Worm (Caenorhabditis elegans) whole organism, young adult: ENCODE data around the gene egl-15.

Source experiments
- B0336.3 ChIP-seq: fragments of 200-800 bp; sonication (Bioruptor generic); IDR thresholded peaks from 2 replicates; pipeline ENCODE4 v1.3.6; 2022; ENCODE audit warnings: missing genetic modification characterization, missing compliant biosample characterization
- F37B4.10 ChIP-seq: fragments of 200-800 bp; sonication (Bioruptor generic); IDR thresholded peaks from 2 replicates; pipeline ENCODE4 v1.3.6; 2022; ENCODE audit warnings: missing genetic modification characterization, missing compliant biosample characterization
- F39B2.1 ChIP-seq: fragments of 200-800 bp; sonication (Bioruptor generic); IDR thresholded peaks from 2 replicates; pipeline ENCODE4 v1.3.6; 2022; ENCODE audit warnings: missing genetic modification reagents, missing genetic modification characterization, missing compliant biosample characterization
- T07F8.4 ChIP-seq: sonication (generic microtip); optimal IDR thresholded peaks from 2 replicates; lab custom pipeline; 2016; ENCODE audit warnings: mild to moderate bottlenecking, missing genetic modification characterization, moderate library complexity, missing compliant biosample characterization
- Y53F4B.3 ChIP-seq: fragments of 200-800 bp; sonication (Bioruptor generic); IDR thresholded peaks from 2 replicates; pipeline ENCODE4 v1.3.6; 2022; ENCODE audit warnings: missing genetic modification reagents, missing genetic modification characterization, missing compliant biosample characterization
- Y53G8AR.9 ChIP-seq: fragments of 200-800 bp; sonication (Bioruptor generic); conservative IDR thresholded peaks from 2 replicates; pipeline ENCODE4 v1.3.6; 2022; ENCODE audit warnings: missing genetic modification reagents, missing genetic modification characterization, missing compliant biosample characterization
- Y56A3A.18 ChIP-seq: fragments of 200-800 bp; sonication (Bioruptor generic); IDR thresholded peaks from 2 replicates; pipeline ENCODE4 v1.3.6; 2022; ENCODE audit warnings: missing genetic modification reagents, missing genetic modification characterization, missing compliant biosample characterization
- Y67H2A.10 ChIP-seq: fragments of 200-800 bp; sonication (Bioruptor generic); conservative IDR thresholded peaks from 2 replicates; pipeline ENCODE4 v1.3.6; 2022; ENCODE audit warnings: missing genetic modification reagents, missing genetic modification characterization, missing compliant biosample characterization
- ZK185.1 ChIP-seq: sonication (generic microtip); optimal IDR thresholded peaks from 2 replicates; lab custom pipeline; 2016; ENCODE audit warnings: mild to moderate bottlenecking, missing genetic modification characterization, missing compliant biosample characterization; ENCODE audit not compliant: poor library complexity, severe bottlenecking
- akir-1 ChIP-seq: fragments of 200-800 bp; sonication (Bioruptor generic); optimal IDR thresholded peaks from 2 replicates; lab custom pipeline; 2018; ENCODE audit warnings: mild to moderate bottlenecking, missing genetic modification characterization, moderate library complexity, missing compliant biosample characterization
- aptf-2 ChIP-seq: fragments of 200-800 bp; sonication (Bioruptor generic); conservative IDR thresholded peaks from 2 replicates; pipeline ENCODE4 v1.3.6; 2022; ENCODE audit warnings: missing genetic modification reagents, missing genetic modification characterization, missing compliant biosample characterization
- attf-5 ChIP-seq: fragments of 200-800 bp; sonication (Bioruptor generic); optimal IDR thresholded peaks from 2 replicates; lab custom pipeline; 2018; ENCODE audit warnings: mild to moderate bottlenecking, missing genetic modification characterization, missing compliant biosample characterization
- attf-6 ChIP-seq: fragments of 200-800 bp; sonication (Bioruptor generic); IDR thresholded peaks from 2 replicates; pipeline ENCODE4 v1.3.6; 2022; ENCODE audit warnings: missing genetic modification reagents, missing genetic modification characterization, missing compliant biosample characterization
- ccch-3 ChIP-seq: fragments of 200-800 bp; sonication (Bioruptor generic); optimal IDR thresholded peaks from 2 replicates; lab custom pipeline; 2018; ENCODE audit warnings: mild to moderate bottlenecking, missing genetic modification characterization, missing compliant biosample characterization
- cebp-1 ChIP-seq, 2 experiments: fragments of 200-800 bp in 1 of 2; sonication (Bioruptor generic) in 1 of 2; sonication (generic microtip) in 1 of 2; IDR thresholded peaks in 1 of 2; optimal IDR thresholded peaks in 1 of 2; 2 replicates each; pipeline versions ENCODE4 v1.3.6 to Lab custom; 2017 to 2022; ENCODE audit warnings: missing compliant biosample characterization in 2 of 2, missing genetic modification characterization in 2 of 2, mild to moderate bottlenecking in 1 of 2, missing genetic modification reagents in 1 of 2, moderate library complexity in 1 of 2
- dpl-1 ChIP-seq: fragments of 150-350 bp; optimal IDR thresholded peaks from 2 replicates; lab custom pipeline; 2014; ENCODE audit warnings: missing biosample characterization, missing genetic modification reagents, missing genetic modification characterization
- efl-1 ChIP-seq: fragments of 150-350 bp; optimal IDR thresholded peaks from 2 replicates; lab custom pipeline; 2014; ENCODE audit warnings: missing biosample characterization, missing genetic modification reagents, missing genetic modification characterization
- egl-18 ChIP-seq: fragments of 200-800 bp; sonication (Bioruptor generic); IDR thresholded peaks from 2 replicates; pipeline ENCODE4 v1.3.6; 2022; ENCODE audit warnings: missing genetic modification reagents, missing genetic modification characterization, missing compliant biosample characterization
- egrh-3 ChIP-seq: fragments of 200-800 bp; sonication (Bioruptor generic); IDR thresholded peaks from 2 replicates; pipeline ENCODE4 v1.3.6; 2022; ENCODE audit warnings: missing genetic modification reagents, missing genetic modification characterization, missing compliant biosample characterization
- ekl-4 ChIP-seq: fragments of 200-800 bp; sonication (Bioruptor generic); IDR thresholded peaks from 2 replicates; pipeline ENCODE4 v1.3.6; 2022; ENCODE audit warnings: missing genetic modification reagents, missing genetic modification characterization, missing compliant biosample characterization
- gei-17 ChIP-seq: fragments of 200-800 bp; sonication (Bioruptor generic); optimal IDR thresholded peaks from 2 replicates; lab custom pipeline; 2018; ENCODE audit warnings: mild to moderate bottlenecking, missing genetic modification characterization, missing compliant biosample characterization
- him-1 ChIP-seq: sonication (generic microtip); optimal IDR thresholded peaks from 2 replicates; lab custom pipeline; 2016; ENCODE audit warnings: missing genotype, missing genetic modification reagents, missing genetic modification characterization, missing compliant biosample characterization
- hlh-26 ChIP-seq: fragments of 200-800 bp; sonication (Bioruptor generic); conservative IDR thresholded peaks from 2 replicates; pipeline ENCODE4 v1.3.6; 2022; ENCODE audit warnings: missing genetic modification reagents, missing genetic modification characterization, missing compliant biosample characterization
- lag-1 ChIP-seq: fragments of 200-800 bp; sonication (Bioruptor generic); IDR thresholded peaks from 2 replicates; pipeline ENCODE4 v1.3.6; 2022; ENCODE audit warnings: missing genetic modification reagents, missing genetic modification characterization, missing compliant biosample characterization
- lin-40 ChIP-seq: sonication (generic microtip); optimal IDR thresholded peaks from 2 replicates; lab custom pipeline; 2016; ENCODE audit warnings: missing genetic modification characterization, mild to moderate bottlenecking, missing compliant biosample characterization, missing genotype, missing genetic modification reagents
- lsl-1 ChIP-seq: fragments of 200-800 bp; sonication (Bioruptor generic); optimal IDR thresholded peaks from 2 replicates; lab custom pipeline; 2018; ENCODE audit warnings: mild to moderate bottlenecking, missing genetic modification characterization, moderate library complexity, missing compliant biosample characterization
- madf-10 ChIP-seq: sonication (generic microtip); optimal IDR thresholded peaks from 2 replicates; lab custom pipeline; 2016; ENCODE audit warnings: mild to moderate bottlenecking, missing genetic modification characterization, missing compliant biosample characterization
- mcd-1 ChIP-seq: fragments of 200-800 bp; sonication (Bioruptor generic); IDR thresholded peaks from 2 replicates; pipeline ENCODE4 v1.3.6; 2022; ENCODE audit warnings: missing genetic modification reagents, missing genetic modification characterization, missing compliant biosample characterization
- mel-28 ChIP-seq: sonication (generic microtip); optimal IDR thresholded peaks from 2 replicates; lab custom pipeline; 2016; ENCODE audit warnings: borderline replicate concordance, mild to moderate bottlenecking, missing genetic modification characterization, missing compliant biosample characterization
- nfya-1 ChIP-seq: sonication (generic microtip); optimal IDR thresholded peaks from 2 replicates; lab custom pipeline; 2017; ENCODE audit warnings: antibody characterized with exemption, missing compliant biosample characterization, missing genetic modification characterization, borderline replicate concordance; ENCODE audit not compliant: insufficient read depth
- nfya-2 ChIP-seq: fragments of 200-800 bp; sonication (Bioruptor generic); IDR thresholded peaks from 2 replicates; pipeline ENCODE4 v1.3.6; 2022; ENCODE audit warnings: missing genetic modification reagents, missing genetic modification characterization, missing compliant biosample characterization
- nfyb-1 ChIP-seq: fragments of 200-800 bp; sonication (Bioruptor generic); IDR thresholded peaks from 2 replicates; pipeline ENCODE4 v1.3.6; 2022; ENCODE audit warnings: missing genetic modification reagents, missing genetic modification characterization, missing compliant biosample characterization
- nhr-90 ChIP-seq: sonication (generic microtip); optimal IDR thresholded peaks from 2 replicates; lab custom pipeline; 2016; ENCODE audit warnings: missing genotype, mild to moderate bottlenecking, missing genetic modification characterization, missing compliant biosample characterization
- repo-1 ChIP-seq: sonication (generic microtip); optimal IDR thresholded peaks from 2 replicates; lab custom pipeline; 2017; ENCODE audit warnings: mild to moderate bottlenecking, missing genetic modification characterization, missing compliant biosample characterization
- sdz-38 ChIP-seq: sonication (generic microtip); optimal IDR thresholded peaks from 2 replicates; lab custom pipeline; 2016; ENCODE audit warnings: missing genotype, missing genetic modification characterization, missing compliant biosample characterization
- snpc-3.4 ChIP-seq: sonication (generic microtip); optimal IDR thresholded peaks from 2 replicates; lab custom pipeline; 2017; ENCODE audit warnings: missing genetic modification characterization, mild to moderate bottlenecking, missing compliant biosample characterization, antibody characterized with exemption, moderate library complexity, missing genotype, missing genetic modification reagents
- snpc-4 ChIP-seq, 5 experiments: fragments of 150-350 bp in 1 of 5; sonication (generic microtip) in 4 of 5; optimal IDR thresholded peaks; 2 replicates each; lab custom pipeline; 2014 to 2018; ENCODE audit warnings: missing genetic modification characterization in 5 of 5, missing biosample characterization in 3 of 5, antibody characterized with exemption in 2 of 5, mild to moderate bottlenecking in 2 of 5, missing compliant biosample characterization in 2 of 5, missing genotype in 2 of 5, moderate library complexity in 2 of 5, missing genetic modification reagents in 1 of 5
- somi-1 ChIP-seq: fragments of 200-800 bp; sonication (Bioruptor generic); optimal IDR thresholded peaks from 2 replicates; lab custom pipeline; 2018; ENCODE audit warnings: mild to moderate bottlenecking, missing genetic modification characterization, missing compliant biosample characterization
- tbp1 ChIP-seq: fragments of 200-800 bp; sonication (Bioruptor generic); optimal IDR thresholded peaks from 2 replicates; lab custom pipeline; 2018; ENCODE audit warnings: mild to moderate bottlenecking, missing genetic modification characterization, missing compliant biosample characterization
- ztf-18 ChIP-seq: sonication (generic microtip); optimal IDR thresholded peaks from 2 replicates; lab custom pipeline; 2016; ENCODE audit warnings: missing genotype, mild to moderate bottlenecking, missing genetic modification characterization, missing compliant biosample characterization
- ztf-26 ChIP-seq: sonication (generic microtip); optimal IDR thresholded peaks from 2 replicates; lab custom pipeline; 2017; ENCODE audit warnings: missing genetic modification characterization, missing compliant biosample characterization

The egl-15 gene

DNA sequence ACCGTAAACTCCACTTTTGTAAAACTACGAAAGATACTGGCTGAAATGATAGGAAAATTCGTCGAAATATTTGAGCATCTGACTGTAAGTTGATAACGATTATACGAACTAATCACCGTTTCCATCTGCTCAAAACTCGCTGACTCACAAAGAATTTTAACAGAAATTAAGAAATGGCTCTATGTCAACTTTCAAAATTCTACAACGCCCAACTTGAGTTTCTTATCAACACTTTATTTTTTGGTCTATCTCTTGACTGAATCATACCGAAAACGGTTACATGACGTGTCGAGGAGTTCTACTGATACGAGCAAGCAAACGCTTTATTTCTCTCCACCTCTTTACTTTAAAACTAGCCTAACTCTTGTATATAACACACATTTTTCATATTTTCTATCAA, 31.0 kb downstream of the egl-15 start, which contains the start of gene clc-1 (continued):
- TF ChIP-seq cebp-1 (GFP tag; IDR thresholded peaks at IDR 0.05; lab: Robert Waterston, UW) (no peak), cebp-1 (tag; optimal IDR thresholded peaks at IDR 0.05; lab: Kevin White, UChicago) (no peak), lag-1 (no peak), nfya-2 (GFP tag; lab: Robert Waterston, UW) (no peak), him-1 (tag; lab: Kevin White, UChicago) (no peak), tbp1 (GFP tag; lab: Kevin White, UChicago) (no peak), repo-1 (tag; lab: Kevin White, UChicago) (no peak)
- TF ChIP-seq, all 124 proteins: peak for 6

DNA sequence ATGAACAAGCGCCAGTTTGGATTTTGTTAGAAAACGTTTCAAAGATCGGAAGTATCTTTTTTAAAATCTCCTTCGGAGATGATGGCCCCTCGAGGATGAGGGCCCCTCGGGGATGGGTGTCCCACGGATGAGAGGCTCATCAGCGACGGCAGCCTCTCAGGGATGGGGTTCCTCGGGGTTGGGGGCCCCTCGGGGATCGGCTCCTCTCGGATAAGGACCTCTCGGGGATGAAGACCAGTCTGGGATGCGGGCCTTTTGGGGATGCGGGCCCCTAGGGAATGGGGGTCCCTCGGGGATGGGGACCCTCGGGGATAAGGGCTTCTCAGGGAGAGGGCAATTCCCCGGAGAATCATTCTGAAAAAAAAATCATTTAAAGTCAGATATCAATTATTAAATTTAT, 34.1 kb downstream of the egl-15 start:
- TF ChIP-seq Y53F4B.3 (GFP tag; lab: Robert Waterston, UW) (no peak), ekl-4 (GFP tag; lab: Robert Waterston, UW) (peak; percentile 50; the same call in 1 of the 2 replicates), egrh-3 (GFP tag; lab: Robert Waterston, UW) (peak; percentile 94)

DNA sequence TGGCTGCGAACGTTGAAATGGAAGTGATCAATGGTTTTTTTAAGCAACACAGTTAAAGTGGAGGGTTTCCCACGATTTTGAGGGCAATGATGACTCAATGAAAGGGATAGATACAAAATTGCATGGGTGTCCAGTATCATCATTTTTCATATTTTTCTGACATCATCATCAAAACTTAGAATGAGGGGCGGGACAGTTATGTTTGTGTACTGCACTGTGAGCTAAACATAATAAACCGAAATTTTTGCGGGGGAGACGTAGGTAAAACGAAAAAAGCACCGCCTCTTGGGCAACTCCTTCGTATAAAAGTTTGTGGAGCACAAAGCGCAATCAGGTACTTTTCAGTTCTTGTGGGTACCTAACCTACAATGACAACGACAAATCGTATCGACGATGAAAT, 37.4 kb downstream of the egl-15 start, which contains the start of gene C09F12.2:
TSS of gene C09F12.2 (plus strand) at position 301 of the 400 bp plus-strand sequence.
- TF ChIP-seq nfya-1 (tag; lab: Kevin White, UChicago), result no peak
- TF ChIP-seq Y56A3A.18 (GFP tag; lab: Robert Waterston, UW), result no peak
- no peak for TF ChIP-seq Y53G8AR.9 (GFP tag; lab: Robert Waterston, UW)
- no peak for TF ChIP-seq nhr-90 (tag; lab: Kevin White, UChicago)
- TF ChIP-seq sdz-38 (tag; lab: Kevin White, UChicago), result no peak
- no peak for TF ChIP-seq dpl-1 (GFP tag; lab: Kevin White, UChicago)
- no peak for TF ChIP-seq ZK185.1 (tag; lab: Kevin White, UChicago)
- no peak for TF ChIP-seq madf-10 (tag; lab: Kevin White, UChicago)
- no peak for TF ChIP-seq snpc-3.4 (tag; lab: Kevin White, UChicago)
- TF ChIP-seq akir-1 (GFP tag; lab: Kevin White, UChicago), result no peak
- TF ChIP-seq somi-1 (GFP tag; lab: Kevin White, UChicago), result no peak
- TF ChIP-seq ztf-26 (tag; lab: Kevin White, UChicago), result no peak
- no peak for TF ChIP-seq hlh-26 (GFP tag; lab: Robert Waterston, UW)
- no peak for TF ChIP-seq lsl-1
- TF ChIP-seq snpc-4 (GFP tag; optimal IDR thresholded peaks at IDR 0.05; lab: Kevin White, UChicago), result no peak
- no peak for TF ChIP-seq snpc-4 (tag; optimal IDR thresholded peaks at IDR 0.05; lab: Kevin White, UChicago)
- TF ChIP-seq ccch-3, result no peak
- no peak for TF ChIP-seq T07F8.4 (tag; lab: Kevin White, UChicago)
- TF ChIP-seq mel-28, result no peak
- TF ChIP-seq, all 124 proteins: peak for 0

DNA sequence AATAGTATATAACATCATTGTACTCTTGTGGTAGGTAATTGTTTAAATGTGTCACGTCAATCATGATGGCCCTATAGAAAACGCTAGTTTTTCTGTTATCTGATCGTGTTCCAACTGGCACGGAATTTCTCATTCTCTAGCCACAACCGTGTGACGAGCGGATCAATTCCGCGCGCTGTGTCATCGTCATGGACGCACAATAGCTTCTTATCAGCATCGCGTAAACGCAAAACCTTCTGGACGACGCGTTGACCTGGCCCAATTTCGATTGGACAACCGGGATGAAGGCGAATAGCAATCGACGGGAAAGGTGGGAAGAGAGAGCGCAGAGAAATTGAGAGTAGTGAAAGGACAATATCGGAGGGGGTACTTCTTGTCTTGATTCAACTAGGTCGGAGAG, 40.8 kb downstream of the egl-15 start, which contains the start of gene lpr-3:
TSS of gene lpr-3 (plus strand) at position 374 of the 400 bp plus-strand sequence.
- TF ChIP-seq ekl-4 (GFP tag; lab: Robert Waterston, UW), result no peak
- TF ChIP-seq attf-5 (GFP tag; lab: Kevin White, UChicago), result no peak
- TF ChIP-seq attf-6 (GFP tag; lab: Robert Waterston, UW), result no peak
- TF ChIP-seq efl-1 (GFP tag; lab: Kevin White, UChicago), result no peak
- no peak for TF ChIP-seq aptf-2 (GFP tag; lab: Robert Waterston, UW)
- no peak for TF ChIP-seq B0336.3 (GFP tag; lab: Robert Waterston, UW)
- no peak for TF ChIP-seq somi-1 (GFP tag; lab: Kevin White, UChicago)
- TF ChIP-seq F39B2.1 (GFP tag; lab: Robert Waterston, UW), result no peak
- TF ChIP-seq lin-40 (tag; lab: Kevin White, UChicago), result no peak
- no peak for TF ChIP-seq gei-17 (GFP tag; lab: Kevin White, UChicago)
- TF ChIP-seq mcd-1 (GFP tag; lab: Robert Waterston, UW), result no peak
- no peak for TF ChIP-seq F37B4.10 (GFP tag; lab: Robert Waterston, UW)
- no peak for TF ChIP-seq nfyb-1 (GFP tag; lab: Robert Waterston, UW)
- no peak for TF ChIP-seq ztf-18 (tag; lab: Kevin White, UChicago)
- no peak for TF ChIP-seq egl-18
- TF ChIP-seq Y67H2A.10 (GFP tag; lab: Robert Waterston, UW), result no peak
- TF ChIP-seq, all 124 proteins: peak for 0
